Fruit fly (Drosophila melanogaster) whole organism, embryonic: ENCODE measurements around the gene PIG-L.

Experiments
- Adf1 ChIP-seq: fragments of 200-800 bp; sonication (Bioruptor generic); IDR thresholded peaks from 2 replicates; pipeline ENCODE4 v1.3.6; 2022; ENCODE audit warnings: missing biosample characterization, missing genetic modification characterization
- Atf-2 ChIP-seq: fragments of 200-800 bp; sonication (Bioruptor generic); optimal IDR thresholded peaks from 2 replicates; lab custom pipeline; 2016; ENCODE audit warnings: missing biosample characterization, missing genetic modification characterization
- BtbVII ChIP-seq: fragments of 200-800 bp; sonication (Bioruptor generic); optimal IDR thresholded peaks from 3 replicates; lab custom pipeline; 2017; ENCODE audit warnings: missing biosample characterization, mild to moderate bottlenecking, missing genetic modification characterization
- CG10366 ChIP-seq: fragments of 200-800 bp; sonication (Bioruptor generic); IDR thresholded peaks from 2 replicates; pipeline ENCODE4 v1.3.6; 2022; ENCODE audit warnings: missing biosample characterization, missing genetic modification characterization
- CG11456 ChIP-seq: fragments of 200-800 bp; sonication (Bioruptor generic); IDR thresholded peaks from 3 replicates; pipeline ENCODE4 v1.3.6; 2022; ENCODE audit warnings: missing biosample characterization, missing genetic modification characterization
- CG11560 ChIP-seq: fragments of 200-800 bp; sonication (Bioruptor generic); IDR thresholded peaks from 3 replicates; pipeline ENCODE4 v1.3.6; 2022; ENCODE audit warnings: missing biosample characterization, missing genetic modification characterization
- CG13775 ChIP-seq: fragments of 200-800 bp; sonication (Bioruptor generic); optimal IDR thresholded peaks from 3 replicates; lab custom pipeline; 2017; ENCODE audit warnings: missing biosample characterization, mild to moderate bottlenecking, missing genetic modification characterization
- CG15514 ChIP-seq: fragments of 200-800 bp; sonication (Bioruptor generic); optimal IDR thresholded peaks from 3 replicates; lab custom pipeline; 2017; ENCODE audit warnings: missing biosample characterization, missing genetic modification characterization, mild to moderate bottlenecking, moderate library complexity, missing genetic modification reagents
- CG18262 ChIP-seq: fragments of 200-800 bp; optimal IDR thresholded peaks from 3 replicates; lab custom pipeline; 2019; ENCODE audit warnings: missing biosample characterization, mild to moderate bottlenecking, missing genetic modification characterization, moderate library complexity
- CG2889 ChIP-seq: fragments of 200-800 bp; sonication (Bioruptor generic); IDR thresholded peaks from 3 replicates; pipeline ENCODE4 v1.3.6; 2022; ENCODE audit warnings: missing biosample characterization, missing genetic modification characterization
- CG31441 ChIP-seq: fragments of 200-800 bp; sonication (Bioruptor generic); IDR thresholded peaks from 2 replicates; pipeline ENCODE4 v1.3.6; 2022; ENCODE audit warnings: missing biosample characterization, missing genetic modification characterization
- CG32767 ChIP-seq: fragments of 200-800 bp; sonication (Bioruptor generic); IDR thresholded peaks from 2 replicates; pipeline ENCODE4 v1.3.6; 2022; ENCODE audit warnings: missing biosample characterization, missing genetic modification characterization
- CG32772 ChIP-seq: fragments of 200-800 bp; sonication (Bioruptor generic); IDR thresholded peaks from 2 replicates; pipeline ENCODE4 v1.3.6; 2022; ENCODE audit warnings: missing biosample characterization, missing genetic modification characterization
- CG33557 ChIP-seq: fragments of 200-800 bp; sonication (Bioruptor generic); optimal IDR thresholded peaks from 2 replicates; lab custom pipeline; 2019; ENCODE audit warnings: missing biosample characterization, mild to moderate bottlenecking, missing genetic modification characterization, moderate library complexity
- CG34224 ChIP-seq: fragments of 200-800 bp; sonication (Bioruptor generic); IDR thresholded peaks from 3 replicates; pipeline ENCODE4 v1.3.6; 2022; ENCODE audit warnings: missing biosample characterization, missing genetic modification characterization; ENCODE audit not compliant: partially characterized antibody
- CG4328 ChIP-seq: fragments of 200-800 bp; sonication (Bioruptor generic); optimal IDR thresholded peaks from 3 replicates; lab custom pipeline; 2017; ENCODE audit warnings: missing biosample characterization, missing genetic modification reagents, missing genetic modification characterization
- CG4360 ChIP-seq: fragments of 200-800 bp; sonication (Bioruptor generic); IDR thresholded peaks from 2 replicates; pipeline ENCODE4 v1.3.6; 2022; ENCODE audit warnings: missing biosample characterization, missing genetic modification characterization
- CG6854 ChIP-seq: fragments of 200-800 bp; sonication (Bioruptor generic); optimal IDR thresholded peaks from 3 replicates; lab custom pipeline; 2017; ENCODE audit warnings: missing biosample characterization, mild to moderate bottlenecking, missing genetic modification characterization
- CG7786 ChIP-seq: fragments of 200-800 bp; sonication (Bioruptor generic); optimal IDR thresholded peaks from 2 replicates; lab custom pipeline; 2016; ENCODE audit warnings: missing biosample characterization, missing genetic modification characterization
- CG8478 ChIP-seq: fragments of >200 bp; optimal IDR thresholded peaks from 2 replicates; lab custom pipeline; 2018
- ERR ChIP-seq: fragments of 200-800 bp; sonication (Bioruptor generic); optimal IDR thresholded peaks from 2 replicates; lab custom pipeline; 2016; ENCODE audit warnings: missing biosample characterization, missing genetic modification characterization
- GATAe ChIP-seq: fragments of 200-800 bp; sonication (Bioruptor generic); conservative IDR thresholded peaks from 2 replicates; pipeline ENCODE4 v1.3.6; 2022; ENCODE audit warnings: missing biosample characterization, missing genetic modification characterization
- HLH54F ChIP-seq: fragments of 200-800 bp; sonication (Bioruptor generic); optimal IDR thresholded peaks from 3 replicates; lab custom pipeline; 2016; ENCODE audit warnings: missing biosample characterization, missing genetic modification characterization
- Hmr ChIP-seq: fragments of 200-800 bp; sonication (Bioruptor generic); optimal IDR thresholded peaks from 3 replicates; lab custom pipeline; 2017; ENCODE audit warnings: mild to moderate bottlenecking, missing biosample characterization, missing genetic modification reagents, missing genetic modification characterization
- MBD-R2 ChIP-seq: fragments of 200-800 bp; sonication (Bioruptor generic); IDR thresholded peaks from 2 replicates; pipeline ENCODE4 v1.3.6; 2022; ENCODE audit warnings: missing biosample characterization, missing genetic modification characterization
- NFAT ChIP-seq: fragments of 200-800 bp; sonication (Bioruptor generic); IDR thresholded peaks from 2 replicates; pipeline ENCODE4 v1.3.6; 2022; ENCODE audit warnings: missing biosample characterization, missing genetic modification characterization
- Ptx1 ChIP-seq: fragments of 200-800 bp; sonication (Bioruptor generic); IDR thresholded peaks from 2 replicates; pipeline ENCODE4 v1.3.6; 2022; ENCODE audit warnings: missing biosample characterization, missing genetic modification characterization
- Usf ChIP-seq: fragments of 200-800 bp; sonication (Bioruptor generic); optimal IDR thresholded peaks from 2 replicates; lab custom pipeline; 2017; ENCODE audit warnings: missing genotype, missing biosample characterization, missing genetic modification characterization
- Xbp1 ChIP-seq: fragments of 200-800 bp; sonication (Bioruptor generic); optimal IDR thresholded peaks from 3 replicates; lab custom pipeline; 2016; ENCODE audit warnings: missing biosample characterization, mild to moderate bottlenecking, missing genetic modification characterization
- ci ChIP-seq: fragments of 200-800 bp; sonication (Bioruptor generic); IDR thresholded peaks from 3 replicates; pipeline ENCODE4 v1.3.6; 2022; ENCODE audit warnings: missing biosample characterization, missing genetic modification characterization
- corto ChIP-seq: fragments of 200-800 bp; sonication (Bioruptor generic); optimal IDR thresholded peaks from 2 replicates; lab custom pipeline; 2016; ENCODE audit warnings: missing biosample characterization, mild to moderate bottlenecking, missing genetic modification characterization, moderate library complexity
- cwo ChIP-seq: fragments of 200-800 bp; sonication (Bioruptor generic); optimal IDR thresholded peaks from 3 replicates; lab custom pipeline; 2017; ENCODE audit warnings: missing biosample characterization, missing genetic modification characterization, mild to moderate bottlenecking, moderate library complexity, missing genetic modification reagents
- ems ChIP-seq: fragments of 200-800 bp; sonication (Bioruptor generic); optimal IDR thresholded peaks from 3 replicates; lab custom pipeline; 2016; ENCODE audit warnings: missing biosample characterization, missing genetic modification characterization
- ewg ChIP-seq: fragments of 200-800 bp; sonication (Bioruptor generic); optimal IDR thresholded peaks from 3 replicates; lab custom pipeline; 2017; ENCODE audit warnings: mild to moderate bottlenecking, missing biosample characterization, missing genetic modification reagents, missing genetic modification characterization
- fd102C ChIP-seq: fragments of 200-800 bp; sonication (Bioruptor generic); optimal IDR thresholded peaks from 2 replicates; lab custom pipeline; 2018; ENCODE audit warnings: missing biosample characterization, mild to moderate bottlenecking, missing genetic modification characterization, moderate library complexity
- gt ChIP-seq: fragments of 200-800 bp; sonication (Bioruptor generic); IDR thresholded peaks from 2 replicates; pipeline ENCODE4 v1.3.6; 2022; ENCODE audit warnings: missing biosample characterization, missing genetic modification characterization
- kah ChIP-seq: fragments of 200-800 bp; sonication (Bioruptor generic); optimal IDR thresholded peaks from 2 replicates; lab custom pipeline; 2018; ENCODE audit warnings: missing biosample characterization, mild to moderate bottlenecking, missing genetic modification characterization
- ken ChIP-seq: fragments of 200-800 bp; sonication (Bioruptor generic); IDR thresholded peaks from 3 replicates; pipeline ENCODE4 v1.3.6; 2022; ENCODE audit warnings: missing biosample characterization, missing genetic modification characterization
- lov ChIP-seq, 2 experiments: fragments of 200-800 bp in 1 of 2; fragments of >200 bp in 1 of 2; sonication (Bioruptor generic) in 1 of 2; IDR thresholded peaks in 1 of 2; optimal IDR thresholded peaks in 1 of 2; 2 replicates in 1 of 2; 3 replicates in 1 of 2; pipeline versions ENCODE4 v1.3.6 to Lab custom; 2017 to 2022; ENCODE audit warnings: missing biosample characterization in 1 of 2, missing genetic modification characterization in 1 of 2
- nau ChIP-seq: fragments of 200-800 bp; sonication (Bioruptor generic); optimal IDR thresholded peaks from 3 replicates; lab custom pipeline; 2017; ENCODE audit warnings: missing biosample characterization, mild to moderate bottlenecking, missing genetic modification characterization, missing genetic modification reagents
- odd ChIP-seq: fragments of 200-800 bp; sonication (Bioruptor generic); optimal IDR thresholded peaks from 2 replicates; lab custom pipeline; 2017; ENCODE audit warnings: missing biosample characterization, mild to moderate bottlenecking, missing genetic modification characterization
- pan ChIP-seq, 4 experiments: fragments of >200 bp in 3 of 4; fragments of 200-800 bp in 1 of 4; sonication (Bioruptor generic) in 1 of 4; optimal IDR thresholded peaks in 3 of 4; IDR thresholded peaks in 1 of 4; 2 replicates each; pipeline versions ENCODE4 v1.3.6 to Lab custom; 2017 to 2022; ENCODE audit warnings: missing biosample characterization in 2 of 4, missing genetic modification characterization in 2 of 4, mixed read lengths in 1 of 4
- pfk ChIP-seq: fragments of 200-800 bp; sonication (Bioruptor generic); optimal IDR thresholded peaks from 2 replicates; lab custom pipeline; 2018; ENCODE audit warnings: missing biosample characterization, mild to moderate bottlenecking, missing genetic modification characterization, moderate library complexity
- shn ChIP-seq: fragments of 200-800 bp; sonication (Bioruptor generic); optimal IDR thresholded peaks from 3 replicates; lab custom pipeline; 2016; ENCODE audit warnings: missing biosample characterization, missing genetic modification characterization
- sisA ChIP-seq: fragments of 200-800 bp; sonication (Bioruptor generic); IDR thresholded peaks from 2 replicates; pipeline ENCODE4 v1.3.6; 2022; ENCODE audit warnings: missing biosample characterization, missing genetic modification characterization
- tio ChIP-seq: fragments of 200-800 bp; sonication (Bioruptor generic); optimal IDR thresholded peaks from 2 replicates; lab custom pipeline; 2017; ENCODE audit warnings: missing biosample characterization, missing genetic modification characterization, inconsistent platforms
- wor ChIP-seq: fragments of 200-800 bp; sonication (Bioruptor generic); IDR thresholded peaks from 2 replicates; pipeline ENCODE4 v1.3.6; 2022; ENCODE audit warnings: missing biosample characterization, missing genetic modification characterization
- zf30C ChIP-seq: fragments of 200-800 bp; sonication (Bioruptor generic); optimal IDR thresholded peaks from 3 replicates; lab custom pipeline; 2018; ENCODE audit warnings: missing biosample characterization, mild to moderate bottlenecking, missing genetic modification characterization

Gene PIG-L

DNA sequence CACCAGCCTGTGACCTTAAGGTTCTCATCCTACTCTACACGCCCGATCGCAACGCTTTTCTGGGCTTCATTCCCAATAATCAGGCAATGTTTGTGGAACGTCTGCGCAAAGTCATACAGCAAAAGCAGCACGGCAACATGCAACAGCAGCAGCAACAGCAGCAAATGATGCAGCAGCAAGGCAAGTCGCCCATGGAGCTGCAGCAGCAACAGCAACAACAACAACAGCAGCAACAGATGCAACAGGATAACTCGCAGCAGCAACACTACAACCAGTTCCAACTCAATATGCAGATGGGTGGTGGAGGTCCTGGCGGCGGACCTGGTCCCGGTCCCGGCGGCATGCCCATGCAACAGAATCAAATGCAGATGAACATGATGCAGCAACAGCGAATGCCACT, 10.2 kb downstream of the PIG-L start:
- TF ChIP-seq CG8478 (lab: Kevin White, UChicago) (peak; percentile 50), CG11456 (GFP tag; lab: Robert Waterston, UW) (0 out of 3 replicates have a peak, but pooled peaks have one; percentile 15), CG13775 (GFP tag; lab: Kevin White, UChicago) (no peak), ci (GFP tag; lab: Robert Waterston, UW) (no peak)

DNA sequence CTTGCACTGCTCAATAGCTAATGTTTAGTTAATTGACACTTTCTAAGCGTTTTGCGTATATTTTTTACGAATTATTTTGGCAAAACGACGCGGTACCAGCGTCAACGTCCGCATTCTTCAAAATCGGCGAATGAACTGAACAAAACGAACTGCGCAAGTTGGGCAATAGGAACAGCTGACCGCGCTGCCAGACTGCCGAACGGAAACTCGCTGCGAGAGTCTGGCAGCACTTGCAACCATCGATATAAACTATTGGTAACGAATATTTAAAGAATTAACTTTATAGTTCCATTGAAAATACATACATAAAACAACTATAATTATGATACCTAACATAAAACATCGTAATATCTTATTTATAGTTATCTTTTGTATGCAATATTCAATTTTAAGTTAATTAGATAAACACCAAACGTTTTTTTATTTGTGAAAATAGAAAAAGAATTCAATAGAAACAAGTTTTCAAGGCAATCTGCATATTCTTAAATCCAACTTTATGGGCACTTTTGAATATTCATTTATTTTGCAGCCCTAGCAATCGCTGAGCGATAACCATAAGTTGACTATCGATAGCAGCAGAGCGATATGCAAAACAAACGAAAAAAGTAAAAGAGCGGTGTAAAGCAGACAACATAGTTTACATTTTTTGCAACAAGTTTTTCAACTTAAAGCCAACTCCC, 12.6 kb downstream of the PIG-L start, which contains the start of the genes Hs6st and MED25:
Hs6st (minus strand) TSS at position 141 of the 680 bp plus-strand sequence.
MED25 (plus strand) TSS at position 576 of the 680 bp plus-strand sequence.
- peak; percentile 19 for TF ChIP-seq Xbp1
- no peak for TF ChIP-seq GATAe
- TF ChIP-seq CG18262 (tag; lab: Kevin White, UChicago) = peak; percentile 29
- TF ChIP-seq Usf (GFP tag; lab: Kevin White, UChicago) = no peak
- no peak for TF ChIP-seq nau
- no peak for TF ChIP-seq tio (GFP tag; lab: Kevin White, UChicago)
- TF ChIP-seq NFAT (GFP tag; lab: Robert Waterston, UW) = no peak
- TF ChIP-seq ems (GFP tag; lab: Kevin White, UChicago) = no peak
- TF ChIP-seq Adf1 (GFP tag; lab: Robert Waterston, UW) = no peak
- TF ChIP-seq lov (optimal IDR thresholded peaks at IDR 0.05; lab: Kevin White, UChicago) = no peak
- TF ChIP-seq lov (GFP tag; IDR thresholded peaks at IDR 0.05; lab: Robert Waterston, UW) = no peak
- TF ChIP-seq odd = no peak
- no peak for TF ChIP-seq CG2889 (GFP tag; lab: Robert Waterston, UW)
- TF ChIP-seq pan (optimal IDR thresholded peaks at IDR 0.05; lab: Kevin White, UChicago) = no peak
- TF ChIP-seq pan (GFP tag; optimal IDR thresholded peaks at IDR 0.05 in 1 of 2, IDR thresholded peaks at IDR 0.05 in 1 of 2) = no peak
- 0 out of 2 replicates have a peak, but pooled peaks have one; percentile 15 for TF ChIP-seq Ptx1 (GFP tag; lab: Robert Waterston, UW)
- peak; percentile 45 for TF ChIP-seq cwo (GFP tag; lab: Kevin White, UChicago)
- TF ChIP-seq kah = no peak
- TF ChIP-seq CG6854 = no peak
- TF ChIP-seq CG7786 (GFP tag; lab: Kevin White, UChicago) = no peak
- peak; percentile 14 for TF ChIP-seq pfk (GFP tag; lab: Kevin White, UChicago)
- no peak for TF ChIP-seq ERR (GFP tag; lab: Kevin White, UChicago)
- peak; percentile 47; the same call in 1 of the 2 replicates for TF ChIP-seq MBD-R2
- TF ChIP-seq fd102C (GFP tag; lab: Kevin White, UChicago) = no peak
- no peak for TF ChIP-seq corto (GFP tag; lab: Kevin White, UChicago)
- TF ChIP-seq CG34224 = peak; percentile 70; the same call in 2 of the 3 replicates
- TF ChIP-seq CG4328 (GFP tag; lab: Kevin White, UChicago) = peak; percentile 48
- TF ChIP-seq Hmr = peak; percentile 65
- TF ChIP-seq wor (GFP tag; lab: Robert Waterston, UW) = no peak
- no peak for TF ChIP-seq CG4360
- TF ChIP-seq CG31441 (GFP tag; lab: Robert Waterston, UW) = peak; percentile 53; the same call in 1 of the 2 replicates
- TF ChIP-seq gt (GFP tag; lab: Robert Waterston, UW) = no peak
- peak; percentile 81 for TF ChIP-seq ewg
- no peak; the same call in 1 of the 2 replicates for TF ChIP-seq sisA (GFP tag; lab: Robert Waterston, UW)
- peak; percentile 10 for TF ChIP-seq CG33557 (GFP tag; lab: Kevin White, UChicago)
- no peak for TF ChIP-seq CG11560 (tag; lab: Robert Waterston, UW)
- peak; percentile 39 for TF ChIP-seq BtbVII
- peak; percentile 77 for TF ChIP-seq CG15514
- TF ChIP-seq CG32772 (GFP tag; lab: Robert Waterston, UW) = no peak
- no peak for TF ChIP-seq CG32767 (GFP tag; lab: Robert Waterston, UW)
- no peak for TF ChIP-seq ken
- TF ChIP-seq CG10366 (GFP tag; lab: Robert Waterston, UW) = no peak
- TF ChIP-seq Atf-2 = no peak
- TF ChIP-seq zf30C (GFP tag; lab: Kevin White, UChicago) = no peak
- TF ChIP-seq HLH54F = peak; percentile 31
- TF ChIP-seq shn (GFP tag; lab: Kevin White, UChicago) = no peak
